Fruit fly (Drosophila melanogaster): ENCODE data around the gene emei.
A peak's percentile ranks its signal among the peaks of the same experiment; 100 is the strongest.

dm6 chr3L:11061200-11061599, 48.3 kb upstream of the emei start, which contains the start of the genes CG6321 and Blos2:
- TF ChIP-seq pan (optimal IDR thresholded peaks at IDR 0.05) (peak; percentile 87), EcR (GFP tag; optimal IDR thresholded peaks at IDR 0.05) (no peak), usp (GFP tag; optimal IDR thresholded peaks at IDR 0.05) (no peak), psq (optimal IDR thresholded peaks at IDR 0.05) (no peak)

Measured in whole organism.